Worm (Caenorhabditis elegans): Measurements from ENCODE around the gene pqn-87.

Gene pqn-87

ce11 chrII:12189193-12189592 is 35.7 kb downstream of the pqn-87 start:
- TF ChIP-seq nhr-12 (tag; optimal IDR thresholded peaks at IDR 0.05) (no peak), ztf-11 (tag; optimal IDR thresholded peaks at IDR 0.05) (no peak), mls-2 (tag; optimal IDR thresholded peaks at IDR 0.05) (no peak), mab-5 (tag; optimal IDR thresholded peaks at IDR 0.05) (no peak), flh-1 (GFP tag; optimal IDR thresholded peaks at IDR 0.05) (no peak), lin-32 (GFP tag; optimal IDR thresholded peaks at IDR 0.05) (no peak)

ce11 chrII:12186726-12187125 is 38.2 kb downstream of the pqn-87 start:
- TF ChIP-seq ceh-83 (GFP tag; optimal IDR thresholded peaks at IDR 0.05) (no peak), ham-2 (GFP tag; optimal IDR thresholded peaks at IDR 0.05) (no peak), M03D4.4 (tag; optimal IDR thresholded peaks at IDR 0.05) (no peak), drap-1 (GFP tag; optimal IDR thresholded peaks at IDR 0.05) (no peak), nhr-12 (tag; optimal IDR thresholded peaks at IDR 0.05) (no peak), elt-1 (tag; optimal IDR thresholded peaks at IDR 0.05; ENCODE audit: borderline replicate concordance, insufficient read depth) (no peak), nhr-237 (tag; optimal IDR thresholded peaks at IDR 0.05) (no peak), zip-8 (tag; optimal IDR thresholded peaks at IDR 0.05) (no peak), unc-120 (tag; optimal IDR thresholded peaks at IDR 0.05; ENCODE audit: poor library complexity, severe bottlenecking) (no peak), lin-13 (tag; optimal IDR thresholded peaks at IDR 0.05) (no peak), nhr-2 (tag; optimal IDR thresholded peaks at IDR 0.05) (no peak), nhr-76 (tag; optimal IDR thresholded peaks at IDR 0.05) (no peak), hlh-1 (tag; optimal IDR thresholded peaks at IDR 0.05) (no peak), lin-32 (GFP tag; optimal IDR thresholded peaks at IDR 0.05) (no peak), ces-1 (GFP tag; optimal IDR thresholded peaks at IDR 0.05) (no peak), cnd-1 (tag; optimal IDR thresholded peaks at IDR 0.05) (no peak), tbx-8 (GFP tag; optimal IDR thresholded peaks at IDR 0.05) (no peak), flh-1 (GFP tag; optimal IDR thresholded peaks at IDR 0.05) (no peak), elt-3 (tag; optimal IDR thresholded peaks at IDR 0.05) (no peak)

DNA sequence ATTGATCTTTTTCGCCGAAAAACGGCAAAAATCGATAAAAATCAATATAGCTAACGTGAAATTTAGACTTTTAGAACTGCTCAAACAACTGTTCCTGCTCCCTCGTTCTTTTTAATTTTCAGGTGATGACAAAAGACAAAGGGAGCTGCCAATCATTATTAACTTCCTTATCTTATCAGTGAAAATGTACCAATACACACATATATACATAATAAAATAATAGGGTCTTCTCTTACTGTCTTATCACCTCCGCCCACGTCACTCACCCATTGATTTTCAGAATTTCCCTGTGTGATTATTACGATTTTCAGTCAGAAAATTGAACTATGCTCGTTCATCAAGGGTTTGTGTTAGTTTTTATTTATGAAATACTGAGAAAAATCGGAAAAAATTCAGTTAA is 39.2 kb downstream of the pqn-87 start, which contains the start of gene Y57A10A.14:
TSS of gene Y57A10A.14 (plus strand) at position 228 of the 400 bp plus-strand sequence.
- TF ChIP-seq elt-3 (tag; optimal IDR thresholded peaks at IDR 0.05) (no peak), nhr-12 (tag; optimal IDR thresholded peaks at IDR 0.05) (no peak), lin-13 (tag; optimal IDR thresholded peaks at IDR 0.05) (no peak), ces-1 (GFP tag; optimal IDR thresholded peaks at IDR 0.05) (no peak), M03D4.4 (tag; optimal IDR thresholded peaks at IDR 0.05) (no peak), tbx-8 (GFP tag; optimal IDR thresholded peaks at IDR 0.05) (no peak), bed-3 (GFP tag; optimal IDR thresholded peaks at IDR 0.05) (no peak), drap-1 (GFP tag; optimal IDR thresholded peaks at IDR 0.05) (no peak), ztf-11 (tag; optimal IDR thresholded peaks at IDR 0.05) (no peak)

ce11 chrII:12184857-12185256 is 40.0 kb downstream of the pqn-87 start, which contains the start of gene Y57A10A.13:
Y57A10A.13 (minus strand) TSS chrII:12184902.
- TF ChIP-seq nhr-237 (tag; optimal IDR thresholded peaks at IDR 0.05) (no peak), bed-3 (GFP tag; optimal IDR thresholded peaks at IDR 0.05) (no peak), M03D4.4 (tag; optimal IDR thresholded peaks at IDR 0.05) (no peak), nhr-12 (tag; optimal IDR thresholded peaks at IDR 0.05) (no peak), ztf-11 (tag; optimal IDR thresholded peaks at IDR 0.05) (no peak), ceh-43 (GFP tag; optimal IDR thresholded peaks at IDR 0.05) (no peak), snpc-4 (tag; optimal IDR thresholded peaks at IDR 0.05) (no peak), unc-120 (tag; optimal IDR thresholded peaks at IDR 0.05; ENCODE audit: poor library complexity, severe bottlenecking) (no peak), ceh-39 (tag; optimal IDR thresholded peaks at IDR 0.05) (no peak), elt-1 (tag; optimal IDR thresholded peaks at IDR 0.05; ENCODE audit: borderline replicate concordance, insufficient read depth) (no peak), ceh-83 (GFP tag; optimal IDR thresholded peaks at IDR 0.05) (no peak), nhr-76 (tag; optimal IDR thresholded peaks at IDR 0.05) (no peak), ces-1 (GFP tag; optimal IDR thresholded peaks at IDR 0.05) (no peak), cnd-1 (tag; optimal IDR thresholded peaks at IDR 0.05) (no peak), unc-62 (GFP tag; optimal IDR thresholded peaks at IDR 0.05) (no peak), pha-4 (tag; optimal IDR thresholded peaks at IDR 0.05) (no peak), elt-3 (tag; optimal IDR thresholded peaks at IDR 0.05) (no peak)

DNA sequence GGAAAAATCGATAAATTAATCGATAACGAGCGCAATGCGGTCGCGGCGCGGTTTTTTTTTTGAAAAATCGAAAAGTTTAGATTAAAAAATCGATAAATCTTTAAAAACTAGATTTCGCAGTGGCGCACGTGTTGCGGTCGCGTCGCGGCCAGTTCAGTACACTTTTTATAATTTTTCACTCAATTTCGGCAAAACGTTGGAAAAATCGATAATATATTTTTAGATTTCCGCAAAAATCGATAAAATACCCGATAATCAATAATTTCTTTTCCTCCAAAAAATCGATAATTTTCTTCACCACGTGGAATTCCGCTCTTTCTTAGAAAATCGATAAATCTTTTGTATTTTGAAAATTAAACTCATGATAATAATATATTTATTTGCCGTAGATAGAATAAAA is 48.4 kb downstream of the pqn-87 start:
- TF ChIP-seq elt-1 (tag; optimal IDR thresholded peaks at IDR 0.05; ENCODE audit: borderline replicate concordance, insufficient read depth) (no peak), unc-120 (tag; optimal IDR thresholded peaks at IDR 0.05; ENCODE audit: poor library complexity, severe bottlenecking) (no peak), ces-1 (GFP tag; optimal IDR thresholded peaks at IDR 0.05) (no peak), unc-39 (tag; optimal IDR thresholded peaks at IDR 0.05) (no peak), ceh-39 (tag; optimal IDR thresholded peaks at IDR 0.05) (no peak), lsy-2 (tag; optimal IDR thresholded peaks at IDR 0.05) (no peak), pha-4 (tag; optimal IDR thresholded peaks at IDR 0.05) (no peak), snpc-4 (tag; optimal IDR thresholded peaks at IDR 0.05) (no peak), hlh-1 (tag; optimal IDR thresholded peaks at IDR 0.05) (no peak), mab-5 (tag; optimal IDR thresholded peaks at IDR 0.05) (no peak), sem-2 (GFP tag; optimal IDR thresholded peaks at IDR 0.05) (no peak), mls-2 (tag; optimal IDR thresholded peaks at IDR 0.05) (no peak), lin-32 (GFP tag; optimal IDR thresholded peaks at IDR 0.05) (no peak), nhr-76 (tag; optimal IDR thresholded peaks at IDR 0.05) (no peak), cnd-1 (tag; optimal IDR thresholded peaks at IDR 0.05) (no peak), blmp-1 (tag; optimal IDR thresholded peaks at IDR 0.05) (no peak), bed-3 (GFP tag; optimal IDR thresholded peaks at IDR 0.05) (no peak), flh-1 (GFP tag; optimal IDR thresholded peaks at IDR 0.05) (no peak)

All from whole organism, mixed stage, embryonic.